Fruit fly (Drosophila melanogaster) whole organism, prepupa: ENCODE results near the gene Tl.

Source experiments
- Blimp-1 ChIP-seq: fragments of 200-800 bp; sonication (Bioruptor generic); optimal IDR thresholded peaks from 3 replicates; lab custom pipeline; 2017; ENCODE audit warnings: missing biosample characterization, missing genetic modification characterization, mild to moderate bottlenecking, moderate library complexity, missing genetic modification reagents
- CG1621 ChIP-seq: fragments of 200-800 bp; sonication (Bioruptor generic); optimal IDR thresholded peaks from 3 replicates; lab custom pipeline; 2018; ENCODE audit warnings: missing biosample characterization, mild to moderate bottlenecking, missing genetic modification characterization
- CG31627 ChIP-seq: fragments of 200-800 bp; sonication (Bioruptor generic); optimal IDR thresholded peaks from 3 replicates; lab custom pipeline; 2016; ENCODE audit warnings: missing biosample characterization, missing genetic modification characterization
- CG4318 ChIP-seq: fragments of 200-800 bp; sonication (Bioruptor generic); optimal IDR thresholded peaks from 3 replicates; lab custom pipeline; 2017; ENCODE audit warnings: missing biosample characterization, mild to moderate bottlenecking, missing genetic modification characterization
- CG7368 ChIP-seq: fragments of 200-800 bp; sonication (Bioruptor generic); optimal IDR thresholded peaks from 3 replicates; lab custom pipeline; 2016; ENCODE audit warnings: missing biosample characterization, missing genetic modification characterization
- Eip75B ChIP-seq: fragments of 200-800 bp; sonication (Bioruptor generic); optimal IDR thresholded peaks from 3 replicates; lab custom pipeline; 2016; ENCODE audit warnings: missing biosample characterization, missing genetic modification characterization
- Ets96B ChIP-seq: fragments of 200-800 bp; optimal IDR thresholded peaks from 2 replicates; lab custom pipeline; 2019; ENCODE audit warnings: missing biosample characterization, mild to moderate bottlenecking, missing genetic modification characterization, moderate library complexity
- achi ChIP-seq: fragments of 200-800 bp; sonication (Bioruptor generic); optimal IDR thresholded peaks from 3 replicates; lab custom pipeline; 2016; ENCODE audit warnings: missing biosample characterization, missing genetic modification characterization
- acj6 ChIP-seq: fragments of 200-800 bp; sonication (Bioruptor generic); optimal IDR thresholded peaks from 3 replicates; lab custom pipeline; 2016; ENCODE audit warnings: missing biosample characterization, missing genetic modification characterization
- dsx ChIP-seq: fragments of 200-800 bp; optimal IDR thresholded peaks from 3 replicates; lab custom pipeline; 2019; ENCODE audit warnings: missing biosample characterization, mild to moderate bottlenecking, missing genetic modification characterization, moderate library complexity; ENCODE audit not compliant: poor library complexity, severe bottlenecking
- fd59A ChIP-seq: fragments of 200-800 bp; sonication (Bioruptor generic); optimal IDR thresholded peaks from 2 replicates; lab custom pipeline; 2017; ENCODE audit warnings: missing biosample characterization, mild to moderate bottlenecking, missing genetic modification characterization, missing genetic modification reagents
- salr ChIP-seq, 2 experiments: fragments of 200-800 bp; sonication (Bioruptor generic); optimal IDR thresholded peaks; 3 replicates each; lab custom pipeline; 2016 to 2018; ENCODE audit warnings: missing biosample characterization in 2 of 2, missing genetic modification characterization in 2 of 2, mild to moderate bottlenecking in 1 of 2
- spab ChIP-seq: fragments of 200-800 bp; sonication (Bioruptor generic); optimal IDR thresholded peaks from 2 replicates; lab custom pipeline; 2017; ENCODE audit warnings: missing biosample characterization, mild to moderate bottlenecking, missing genetic modification characterization, missing genetic modification reagents

DNA sequence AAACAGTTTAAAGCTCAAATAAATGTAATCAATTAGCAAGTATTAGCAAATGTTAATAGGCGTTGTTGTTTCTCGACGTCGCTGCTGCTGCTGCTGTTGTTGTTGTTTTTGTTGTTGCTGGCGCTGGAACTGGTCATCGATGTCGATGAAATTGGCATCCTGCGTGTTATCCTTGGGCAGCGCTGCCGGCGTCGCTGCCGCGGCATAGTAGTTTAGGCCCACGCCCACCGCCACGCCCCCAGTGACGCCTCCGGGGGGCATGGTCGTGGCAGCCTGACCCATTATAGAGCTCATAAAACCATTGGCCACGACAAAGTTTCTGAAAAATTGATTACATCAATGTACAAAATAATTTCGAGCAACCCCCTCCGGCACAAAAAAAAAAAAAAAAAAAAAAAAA lies 78.0 kb downstream of the Tl start:
- no peak for TF ChIP-seq Ets96B
- TF ChIP-seq CG4318 (GFP tag; lab: Kevin White, UChicago) = no peak
- TF ChIP-seq CG7368 = no peak
- no peak for TF ChIP-seq CG31627 (GFP tag; lab: Kevin White, UChicago)
- no peak for TF ChIP-seq spab
- no peak for TF ChIP-seq acj6 (GFP tag; lab: Kevin White, UChicago)
- TF ChIP-seq achi (GFP tag; lab: Kevin White, UChicago) = no peak
- no peak for TF ChIP-seq fd59A
- TF ChIP-seq dsx = no peak
- no peak for TF ChIP-seq Blimp-1 (GFP tag; lab: Kevin White, UChicago)
- no peak for TF ChIP-seq CG1621 (tag; lab: Kevin White, UChicago)
- no peak for TF ChIP-seq Eip75B (GFP tag; lab: Kevin White, UChicago)
- TF ChIP-seq salr (GFP tag; optimal IDR thresholded peaks at IDR 0.05; lab: Kevin White, UChicago) = no peak
